Worm (Caenorhabditis elegans): ENCODE data around the gene mdt-26.

DNA sequence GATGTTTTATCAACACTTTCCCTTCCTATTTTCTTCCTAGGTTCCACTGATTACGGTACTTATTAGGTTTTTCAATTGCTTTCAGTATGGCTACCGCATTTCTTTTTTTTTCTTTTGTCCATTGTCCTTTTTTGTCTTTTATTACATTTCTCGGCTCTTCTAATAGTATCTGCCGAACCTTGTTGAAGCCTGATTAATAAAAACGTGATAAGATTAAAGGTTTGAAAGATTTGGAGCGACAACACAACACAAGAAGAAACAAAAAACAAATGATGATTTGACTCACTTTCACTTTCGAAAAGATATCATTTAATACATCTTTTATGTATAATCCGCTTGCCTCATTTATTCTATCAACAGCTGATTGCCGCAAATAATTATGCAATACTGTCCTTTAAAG, 4.0 kb downstream of the mdt-26 start, which contains the start of gene C25H3.15:
- TF ChIP-seq dao-5 (tag; optimal IDR thresholded peaks at IDR 0.05) = no peak
- no peak for TF ChIP-seq him-1 (tag; optimal IDR thresholded peaks at IDR 0.05)
- no peak for TF ChIP-seq W03F9.2 (tag; optimal IDR thresholded peaks at IDR 0.05)

Data from whole organism, L4/young adult.